Worm (Caenorhabditis elegans) whole organism, late embryonic: ENCODE data around the gene Y51H4A.6.

ENCODE experiments used
- C38D4.7 ChIP-seq: fragments of 200-800 bp; sonication (Bioruptor generic); optimal IDR thresholded peaks from 2 replicates; lab custom pipeline; 2018; ENCODE audit warnings: mild to moderate bottlenecking, missing genetic modification characterization, moderate library complexity, missing compliant biosample characterization
- F13H6.1 ChIP-seq: sonication (generic microtip); optimal IDR thresholded peaks from 2 replicates; lab custom pipeline; 2016; ENCODE audit warnings: missing genetic modification characterization, missing compliant biosample characterization
- K02D7.2 ChIP-seq: sonication (generic microtip); optimal IDR thresholded peaks from 2 replicates; lab custom pipeline; 2017; ENCODE audit warnings: mild to moderate bottlenecking, missing genetic modification characterization, missing compliant biosample characterization
- T23F11.4 ChIP-seq: fragments of 200-800 bp; sonication (Bioruptor generic); optimal IDR thresholded peaks from 2 replicates; lab custom pipeline; 2018; ENCODE audit warnings: mild to moderate bottlenecking, missing genetic modification characterization, missing compliant biosample characterization
- Y22D7AL.16 ChIP-seq: sonication (generic microtip); optimal IDR thresholded peaks from 2 replicates; lab custom pipeline; 2016; ENCODE audit warnings: missing genetic modification characterization, missing compliant biosample characterization
- ahr-1 ChIP-seq: sonication (generic microtip); optimal IDR thresholded peaks from 2 replicates; lab custom pipeline; 2016; ENCODE audit warnings: missing genetic modification characterization, missing compliant biosample characterization
- ama-1 ChIP-seq: fragments of 150-350 bp; optimal IDR thresholded peaks from 2 replicates; lab custom pipeline; 2014
- ceh-14 ChIP-seq: sonication (generic microtip); optimal IDR thresholded peaks from 2 replicates; lab custom pipeline; 2016; ENCODE audit warnings: missing genotype, missing genetic modification characterization, missing compliant biosample characterization
- ceh-22 ChIP-seq: sonication (generic microtip); optimal IDR thresholded peaks from 2 replicates; lab custom pipeline; 2017; ENCODE audit warnings: missing biosample characterization, missing genetic modification characterization
- ceh-24 ChIP-seq: sonication (generic microtip); optimal IDR thresholded peaks from 2 replicates; lab custom pipeline; 2016; ENCODE audit warnings: mild to moderate bottlenecking, missing genetic modification characterization, missing compliant biosample characterization
- ceh-30 ChIP-seq: fragments of 150-350 bp; optimal IDR thresholded peaks from 2 replicates; lab custom pipeline; 2014; ENCODE audit warnings: missing biosample characterization, missing genetic modification characterization
- ceh-34 ChIP-seq: sonication (generic microtip); optimal IDR thresholded peaks from 2 replicates; lab custom pipeline; 2016; ENCODE audit warnings: mild to moderate bottlenecking, missing genetic modification characterization, missing compliant biosample characterization
- ceh-45 ChIP-seq: fragments of 200-800 bp; sonication (Bioruptor generic); IDR thresholded peaks from 2 replicates; pipeline ENCODE4 v1.3.6; 2022; ENCODE audit warnings: missing genetic modification reagents, missing genetic modification characterization, missing compliant biosample characterization
- ceh-48 ChIP-seq: sonication (generic microtip); optimal IDR thresholded peaks from 2 replicates; lab custom pipeline; 2016; ENCODE audit warnings: missing genetic modification characterization, inconsistent platforms, missing compliant biosample characterization
- ceh-6 ChIP-seq: fragments of 200-800 bp; sonication (Bioruptor generic); optimal IDR thresholded peaks from 2 replicates; lab custom pipeline; 2018; ENCODE audit warnings: mild to moderate bottlenecking, missing genetic modification characterization, missing compliant biosample characterization
- dve-1 ChIP-seq: sonication (generic microtip); optimal IDR thresholded peaks from 2 replicates; lab custom pipeline; 2017; ENCODE audit warnings: antibody characterized with exemption, mild to moderate bottlenecking, missing genetic modification characterization, missing compliant biosample characterization
- elt-2 ChIP-seq: sonication (generic microtip); optimal IDR thresholded peaks from 2 replicates; lab custom pipeline; 2016; ENCODE audit warnings: missing genetic modification reagents, missing genetic modification characterization, missing compliant biosample characterization
- ets-4 ChIP-seq: sonication (generic microtip); optimal IDR thresholded peaks from 2 replicates; lab custom pipeline; 2016; ENCODE audit warnings: missing genetic modification characterization, missing compliant biosample characterization
- eyg-1 ChIP-seq: sonication (generic microtip); optimal IDR thresholded peaks from 2 replicates; lab custom pipeline; 2016; ENCODE audit warnings: missing genotype, missing genetic modification characterization, missing compliant biosample characterization
- fax-1 ChIP-seq: sonication (generic microtip); optimal IDR thresholded peaks from 2 replicates; lab custom pipeline; 2016; ENCODE audit warnings: missing genotype, missing genetic modification characterization, missing compliant biosample characterization
- fkh-10 ChIP-seq: fragments of 150-350 bp; optimal IDR thresholded peaks from 2 replicates; lab custom pipeline; 2014; ENCODE audit warnings: missing biosample characterization, missing genetic modification reagents, missing genetic modification characterization
- gmeb-2 ChIP-seq: sonication (generic microtip); optimal IDR thresholded peaks from 2 replicates; lab custom pipeline; 2016; ENCODE audit warnings: missing genetic modification characterization, inconsistent platforms, missing compliant biosample characterization
- hlh-13 ChIP-seq: fragments of 200-800 bp; sonication (Bioruptor generic); optimal IDR thresholded peaks from 2 replicates; lab custom pipeline; 2018; ENCODE audit warnings: mild to moderate bottlenecking, missing genetic modification characterization, missing compliant biosample characterization
- hlh-15 ChIP-seq: sonication (generic microtip); optimal IDR thresholded peaks from 2 replicates; lab custom pipeline; 2016; ENCODE audit warnings: missing genetic modification characterization, missing compliant biosample characterization
- hlh-30 ChIP-seq: sonication (generic microtip); optimal IDR thresholded peaks from 2 replicates; lab custom pipeline; 2017; ENCODE audit warnings: antibody characterized with exemption, missing genetic modification characterization, missing compliant biosample characterization; ENCODE audit not compliant: insufficient read depth
- hlh-6 ChIP-seq: sonication (generic microtip); optimal IDR thresholded peaks from 2 replicates; lab custom pipeline; 2016; ENCODE audit warnings: missing genotype, missing genetic modification characterization, missing compliant biosample characterization
- hlh-8 ChIP-seq: sonication (generic microtip); optimal IDR thresholded peaks from 2 replicates; lab custom pipeline; 2016; ENCODE audit warnings: missing genotype, missing genetic modification characterization, missing compliant biosample characterization
- lin-11 ChIP-seq: fragments of 200-800 bp; sonication (Bioruptor generic); optimal IDR thresholded peaks from 2 replicates; lab custom pipeline; 2018; ENCODE audit warnings: mild to moderate bottlenecking, missing genetic modification characterization, missing compliant biosample characterization
- madf-2 ChIP-seq: sonication (generic microtip); optimal IDR thresholded peaks from 2 replicates; lab custom pipeline; 2017; ENCODE audit warnings: missing genetic modification characterization, missing compliant biosample characterization
- mec-3 ChIP-seq: sonication (generic microtip); optimal IDR thresholded peaks from 2 replicates; lab custom pipeline; 2016; ENCODE audit warnings: borderline replicate concordance, missing genetic modification characterization, missing compliant biosample characterization
- nfya-1 ChIP-seq: sonication (generic microtip); optimal IDR thresholded peaks from 2 replicates; lab custom pipeline; 2017; ENCODE audit warnings: missing genetic modification characterization, mild to moderate bottlenecking, missing compliant biosample characterization, antibody characterized with exemption, moderate library complexity
- nhr-11 ChIP-seq: fragments of 150-350 bp; optimal IDR thresholded peaks from 2 replicates; lab custom pipeline; 2014; ENCODE audit warnings: missing biosample characterization, missing genetic modification characterization
- nhr-232 ChIP-seq: sonication (generic microtip); optimal IDR thresholded peaks from 2 replicates; lab custom pipeline; 2016; ENCODE audit warnings: missing genetic modification characterization, missing compliant biosample characterization
- npax-4 ChIP-seq: sonication (generic microtip); optimal IDR thresholded peaks from 2 replicates; lab custom pipeline; 2016; ENCODE audit warnings: missing genetic modification characterization, missing compliant biosample characterization
- odd-2 ChIP-seq: sonication (generic microtip); optimal IDR thresholded peaks from 2 replicates; lab custom pipeline; 2017; ENCODE audit warnings: antibody characterized with exemption, mild to moderate bottlenecking, missing genetic modification characterization, missing compliant biosample characterization
- pag-3 ChIP-seq: sonication (generic microtip); optimal IDR thresholded peaks from 2 replicates; lab custom pipeline; 2016; ENCODE audit warnings: missing compliant biosample characterization, missing genetic modification characterization, borderline replicate concordance
- pax-1 ChIP-seq: fragments of 150-350 bp; optimal IDR thresholded peaks from 2 replicates; lab custom pipeline; 2014; ENCODE audit warnings: missing biosample characterization, missing genetic modification characterization
- pha-4 ChIP-seq: fragments of 150-350 bp; optimal IDR thresholded peaks from 2 replicates; lab custom pipeline; 2018; ENCODE audit warnings: missing biosample characterization, missing genetic modification reagents, missing genetic modification characterization
- pqm-1 ChIP-seq: sonication (generic microtip); optimal IDR thresholded peaks from 2 replicates; lab custom pipeline; 2016; ENCODE audit warnings: missing genetic modification characterization, missing compliant biosample characterization
- pros-1 ChIP-seq: fragments of 150-350 bp; optimal IDR thresholded peaks from 2 replicates; lab custom pipeline; 2014; ENCODE audit warnings: missing biosample characterization, missing genetic modification reagents, missing genetic modification characterization
- sdc-2 ChIP-seq: sonication (generic microtip); optimal IDR thresholded peaks from 2 replicates; lab custom pipeline; 2016; ENCODE audit warnings: missing genotype, missing genetic modification characterization, missing compliant biosample characterization
- sox-2 ChIP-seq: fragments of 200-800 bp; sonication (Bioruptor generic); IDR thresholded peaks from 2 replicates; pipeline ENCODE4 v1.3.6; 2022; ENCODE audit warnings: missing genetic modification reagents, missing genetic modification characterization, missing compliant biosample characterization
- sox-4 ChIP-seq: sonication (generic microtip); optimal IDR thresholded peaks from 2 replicates; lab custom pipeline; 2017; ENCODE audit warnings: mild to moderate bottlenecking, missing genetic modification characterization, inconsistent platforms, missing compliant biosample characterization
- tbx-2 ChIP-seq: sonication (generic microtip); optimal IDR thresholded peaks from 2 replicates; lab custom pipeline; 2016; ENCODE audit warnings: missing genetic modification characterization, missing compliant biosample characterization
- tbx-7 ChIP-seq: sonication (generic microtip); optimal IDR thresholded peaks from 2 replicates; lab custom pipeline; 2016; ENCODE audit warnings: missing genotype, missing genetic modification characterization, missing compliant biosample characterization
- unc-3 ChIP-seq, 2 experiments: fragments of 200-800 bp in 1 of 2; sonication (Bioruptor generic) in 1 of 2; sonication (generic microtip) in 1 of 2; conservative IDR thresholded peaks in 1 of 2; optimal IDR thresholded peaks in 1 of 2; 2 replicates each; pipeline versions ENCODE4 v1.3.6 to Lab custom; 2016 to 2022; ENCODE audit warnings: missing compliant biosample characterization in 2 of 2, missing genetic modification characterization in 2 of 2, missing genetic modification reagents in 1 of 2
- ztf-16 ChIP-seq: sonication (generic microtip); optimal IDR thresholded peaks from 2 replicates; lab custom pipeline; 2017; ENCODE audit warnings: missing genetic modification characterization, missing compliant biosample characterization

Gene Y51H4A.6

ce11 chrIV:16533361-16533760 is at the start of gene Y51H4A.6:
TSS of gene Y51H4A.6 (plus strand) at chrIV:16533661.
- no peak for TF ChIP-seq ceh-30 (tag; lab: Kevin White, UChicago)
- no peak for TF ChIP-seq tbx-7 (tag; lab: Kevin White, UChicago)
- no peak for TF ChIP-seq Y22D7AL.16
- no peak for TF ChIP-seq ceh-6 (GFP tag; lab: Kevin White, UChicago)
- no peak for TF ChIP-seq fax-1 (tag; lab: Kevin White, UChicago)
- no peak for TF ChIP-seq ets-4 (tag; lab: Kevin White, UChicago)
- TF ChIP-seq C38D4.7 = no peak
- TF ChIP-seq unc-3 (GFP tag; conservative IDR thresholded peaks at IDR 0.05; lab: Robert Waterston, UW) = no peak
- no peak for TF ChIP-seq unc-3 (tag; optimal IDR thresholded peaks at IDR 0.05; lab: Kevin White, UChicago)
- no peak for TF ChIP-seq hlh-6 (tag; lab: Kevin White, UChicago)

- no peak for TF ChIP-seq ceh-48 (tag; lab: Kevin White, UChicago)
- TF ChIP-seq pax-1 = no peak
- no peak for TF ChIP-seq tbx-7 (tag; lab: Kevin White, UChicago)
- no peak for TF ChIP-seq nhr-11
- no peak for TF ChIP-seq nfya-1 (tag; lab: Kevin White, UChicago)
- TF ChIP-seq ahr-1 (tag; lab: Kevin White, UChicago) = no peak
- no peak for TF ChIP-seq ama-1 (lab: Kevin White, UChicago)
- no peak for TF ChIP-seq npax-4 (tag; lab: Kevin White, UChicago)
- TF ChIP-seq gmeb-2 (tag; lab: Kevin White, UChicago) = no peak
- TF ChIP-seq ceh-45 = no peak
- TF ChIP-seq sdc-2 (tag; lab: Kevin White, UChicago) = no peak
- TF ChIP-seq tbx-2 (tag; lab: Kevin White, UChicago) = no peak
- no peak for TF ChIP-seq mec-3 (tag; lab: Kevin White, UChicago)
- no peak for TF ChIP-seq Y22D7AL.16
- TF ChIP-seq madf-2 = no peak
- TF ChIP-seq hlh-8 (tag; lab: Kevin White, UChicago) = no peak
- TF ChIP-seq ceh-30 (tag; lab: Kevin White, UChicago) = no peak
- TF ChIP-seq, all 69 proteins: peak for 0
These were observed 44.5 kb upstream of the Y51H4A.6 start, which contains the start of gene rho-1 for ce11 chrIV:16488921-16489320. TSS of gene rho-1 (minus strand) at chrIV:16489021.

ce11 chrIV:16489958-16490357 is 43.5 kb upstream of the Y51H4A.6 start:
- no peak for TF ChIP-seq ceh-34 (tag; lab: Kevin White, UChicago)
- no peak for TF ChIP-seq hlh-8 (tag; lab: Kevin White, UChicago)
- no peak for TF ChIP-seq ceh-14
- TF ChIP-seq T23F11.4 (GFP tag; lab: Kevin White, UChicago) = no peak
- no peak for TF ChIP-seq sdc-2 (tag; lab: Kevin White, UChicago)
- no peak for TF ChIP-seq ceh-48 (tag; lab: Kevin White, UChicago)
- TF ChIP-seq eyg-1 (tag; lab: Kevin White, UChicago) = no peak
- TF ChIP-seq madf-2 = peak; percentile 2
- no peak for TF ChIP-seq C38D4.7
- no peak for TF ChIP-seq ceh-6 (GFP tag; lab: Kevin White, UChicago)
- TF ChIP-seq hlh-30 = no peak
- TF ChIP-seq ztf-16 (tag; lab: Kevin White, UChicago) = peak; percentile 4
- TF ChIP-seq sox-4 (tag; lab: Kevin White, UChicago) = no peak
- no peak for TF ChIP-seq ceh-30 (tag; lab: Kevin White, UChicago)
- no peak for TF ChIP-seq hlh-13 (GFP tag; lab: Kevin White, UChicago)
- TF ChIP-seq nhr-232 = no peak
- TF ChIP-seq fkh-10 (GFP tag; lab: Kevin White, UChicago) = no peak
- TF ChIP-seq ceh-22 (tag; lab: Kevin White, UChicago) = no peak
- TF ChIP-seq F13H6.1 = no peak
- no peak for TF ChIP-seq ceh-24
- 0 out of 2 replicates have a peak, but pooled peaks have one; percentile 3 for TF ChIP-seq sox-2 (GFP tag; lab: Robert Waterston, UW)
- TF ChIP-seq Y22D7AL.16 = no peak
- peak; percentile 26 for TF ChIP-seq dve-1 (tag; lab: Kevin White, UChicago)
- no peak for TF ChIP-seq pqm-1 (tag; lab: Kevin White, UChicago)
- no peak for TF ChIP-seq ahr-1 (tag; lab: Kevin White, UChicago)
- peak; percentile 38 for TF ChIP-seq tbx-2 (tag; lab: Kevin White, UChicago)
- TF ChIP-seq hlh-15 (tag; lab: Kevin White, UChicago) = no peak
- TF ChIP-seq odd-2 = no peak
- peak; percentile 30 for TF ChIP-seq ama-1 (lab: Kevin White, UChicago)
- TF ChIP-seq hlh-6 (tag; lab: Kevin White, UChicago) = no peak
- no peak for TF ChIP-seq fax-1 (tag; lab: Kevin White, UChicago)
- TF ChIP-seq K02D7.2 (tag; lab: Kevin White, UChicago) = no peak
- no peak for TF ChIP-seq tbx-7 (tag; lab: Kevin White, UChicago)
- no peak for TF ChIP-seq lin-11
- TF ChIP-seq elt-2 (tag; lab: Kevin White, UChicago) = no peak
- TF ChIP-seq pha-4 (tag; lab: Kevin White, UChicago) = no peak
- TF ChIP-seq pag-3 (tag; lab: Kevin White, UChicago) = no peak
- TF ChIP-seq pros-1 (tag; lab: Kevin White, UChicago) = no peak
